Worm (Caenorhabditis elegans) whole organism, midembryonic: ENCODE data around the gene F59A6.4.

Experiments used
- flt-1 ChIP-seq: fragments of 200-800 bp; sonication (Bioruptor generic); IDR thresholded peaks from 2 replicates; pipeline ENCODE4 v1.3.6; 2022; ENCODE audit warnings: missing genetic modification characterization, missing compliant biosample characterization
- med-1 ChIP-seq: sonication (generic microtip); optimal IDR thresholded peaks from 2 replicates; lab custom pipeline; 2017; ENCODE audit warnings: missing genetic modification characterization, mild to moderate bottlenecking, missing compliant biosample characterization, antibody characterized with exemption, missing genetic modification reagents; ENCODE audit not compliant: insufficient read depth
- ref-1 ChIP-seq: fragments of 200-800 bp; sonication (Bioruptor generic); conservative IDR thresholded peaks from 2 replicates; pipeline ENCODE4 v1.3.6; 2022; ENCODE audit warnings: missing genetic modification reagents, missing genetic modification characterization, missing compliant biosample characterization
- ztf-23 ChIP-seq: fragments of 200-800 bp; sonication (Bioruptor generic); IDR thresholded peaks from 2 replicates; pipeline ENCODE4 v1.3.6; 2022; ENCODE audit warnings: missing genetic modification reagents, missing genetic modification characterization, missing compliant biosample characterization

DNA sequence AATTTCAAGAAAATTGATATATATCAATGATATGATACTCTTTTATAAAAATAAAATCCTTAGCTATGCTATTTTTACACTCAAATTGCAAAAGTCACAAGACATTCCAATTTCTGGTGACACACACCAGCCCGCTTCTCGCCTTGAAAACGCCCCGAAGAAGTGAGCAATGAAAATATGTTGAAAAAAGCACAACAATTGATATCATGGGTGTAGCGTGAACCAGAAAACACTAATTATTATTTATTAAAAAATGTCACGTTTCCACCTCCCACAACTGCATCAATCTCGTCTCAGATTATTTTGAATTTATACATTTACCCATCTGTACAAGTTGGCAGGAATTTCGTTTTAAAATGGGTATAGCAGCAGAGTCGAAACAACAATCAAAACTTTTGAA, at the start of gene F59A6.4:
- TF ChIP-seq ztf-23 (no peak), med-1 (GFP tag; lab: Kevin White, UChicago) (no peak), flt-1 (no peak), ref-1 (no peak)
